Worm (Caenorhabditis elegans) whole organism, L4/young adult: ENCODE measurements around the gene C17F4.8.

Experiments used
- W03F9.2 ChIP-seq: fragments of 150-350 bp; optimal IDR thresholded peaks from 2 replicates; lab custom pipeline; 2014; ENCODE audit warnings: missing biosample characterization, missing genetic modification characterization
- dao-5 ChIP-seq: sonication (generic microtip); optimal IDR thresholded peaks from 2 replicates; lab custom pipeline; 2016; ENCODE audit warnings: missing genotype, missing genetic modification characterization, moderate library complexity, missing compliant biosample characterization
- him-1 ChIP-seq: sonication (generic microtip); optimal IDR thresholded peaks from 2 replicates; lab custom pipeline; 2016; ENCODE audit warnings: missing genotype, missing genetic modification reagents, missing genetic modification characterization, missing compliant biosample characterization

Gene C17F4.8

ce11 chrII:3248043-3248718 lies 13.6 kb upstream of the C17F4.8 start, which contains the start of the genes fbxc-50 and C17F4.2:
fbxc-50 (minus strand) TSS chrII:3248123.
C17F4.2 (plus strand) TSS chrII:3248668.
- TF ChIP-seq him-1 (no peak), dao-5 (tag; lab: Kevin White, UChicago) (no peak), W03F9.2 (no peak)

DNA sequence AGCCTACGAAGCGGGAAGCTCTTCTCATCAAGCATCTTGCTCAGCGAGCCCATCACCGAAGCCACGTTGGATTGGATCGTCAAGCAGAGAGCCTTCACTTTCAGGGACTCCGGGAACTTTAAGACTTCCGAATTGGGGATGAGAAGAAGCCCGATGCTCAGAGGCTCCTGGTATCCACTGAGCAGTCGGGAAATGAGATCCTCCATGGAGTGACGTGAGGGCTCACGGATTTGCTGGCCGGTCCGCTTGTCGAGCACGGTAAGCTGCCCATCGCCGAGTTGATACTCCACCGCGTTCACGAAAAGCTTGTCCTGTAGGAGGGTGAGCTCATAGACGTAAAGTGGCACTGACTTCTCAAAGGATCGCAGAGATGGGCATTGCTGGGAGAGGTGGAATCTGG lies 12.9 kb upstream of the C17F4.8 start:
- no peak for TF ChIP-seq him-1
- no peak for TF ChIP-seq W03F9.2
- no peak for TF ChIP-seq dao-5 (tag; lab: Kevin White, UChicago)

ce11 chrII:3245836-3246235 lies 11.2 kb upstream of the C17F4.8 start, which contains the start of gene C17F4.7:
C17F4.7 (minus strand) TSS chrII:3246015.
- TF ChIP-seq W03F9.2 (no peak), him-1 (no peak), dao-5 (tag; lab: Kevin White, UChicago) (no peak)

ce11 chrII:3244758-3245157 lies 10.1 kb upstream of the C17F4.8 start:
- no peak for TF ChIP-seq dao-5 (tag; lab: Kevin White, UChicago)
- no peak for TF ChIP-seq W03F9.2
- TF ChIP-seq him-1: no peak

DNA sequence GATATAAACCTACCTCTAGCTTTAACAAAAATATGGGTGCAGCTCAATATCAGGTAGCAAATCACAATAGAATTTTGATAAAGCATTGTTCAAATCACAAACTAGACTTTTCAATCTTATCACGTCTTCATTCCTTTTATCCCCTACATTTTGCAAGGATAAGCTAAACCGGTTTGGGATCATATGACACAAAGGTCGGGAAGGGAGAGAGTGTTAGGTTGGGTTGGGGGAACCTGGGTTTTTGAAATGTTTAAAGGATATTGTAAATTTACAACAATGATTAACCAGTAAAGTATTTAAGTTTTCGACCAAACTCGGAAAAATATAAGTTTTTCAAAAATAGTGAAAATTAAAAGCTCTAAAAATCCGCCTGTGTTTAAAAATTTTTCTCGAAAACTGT lies 9.4 kb upstream of the C17F4.8 start, which contains the start of gene C17F4.12:
TSS of gene C17F4.12 (minus strand) at position 101 of the 400 bp plus-strand sequence.
- TF ChIP-seq W03F9.2 (no peak), him-1 (no peak), dao-5 (tag; lab: Kevin White, UChicago) (no peak)

DNA sequence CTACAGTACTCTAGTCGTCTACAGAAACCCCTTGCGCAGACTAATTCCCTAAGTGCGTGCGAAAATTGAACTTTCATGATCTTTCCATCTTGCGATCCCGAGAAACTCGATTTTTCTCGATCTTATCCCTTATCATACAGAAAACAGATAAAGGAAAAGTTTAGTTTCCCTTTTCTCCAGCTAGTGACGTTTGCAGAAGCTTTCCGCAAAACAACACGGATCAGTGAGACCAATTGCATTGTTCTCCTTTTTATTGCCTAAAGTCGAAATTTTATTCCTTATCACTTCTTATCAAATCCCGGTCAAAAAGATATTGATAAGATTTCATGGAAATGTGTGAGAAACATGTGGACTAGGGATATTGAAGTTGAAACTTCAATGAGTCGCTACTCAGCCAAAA lies 7.2 kb upstream of the C17F4.8 start:
- TF ChIP-seq him-1: no peak
- TF ChIP-seq dao-5 (tag; lab: Kevin White, UChicago): no peak
- TF ChIP-seq W03F9.2: no peak

DNA sequence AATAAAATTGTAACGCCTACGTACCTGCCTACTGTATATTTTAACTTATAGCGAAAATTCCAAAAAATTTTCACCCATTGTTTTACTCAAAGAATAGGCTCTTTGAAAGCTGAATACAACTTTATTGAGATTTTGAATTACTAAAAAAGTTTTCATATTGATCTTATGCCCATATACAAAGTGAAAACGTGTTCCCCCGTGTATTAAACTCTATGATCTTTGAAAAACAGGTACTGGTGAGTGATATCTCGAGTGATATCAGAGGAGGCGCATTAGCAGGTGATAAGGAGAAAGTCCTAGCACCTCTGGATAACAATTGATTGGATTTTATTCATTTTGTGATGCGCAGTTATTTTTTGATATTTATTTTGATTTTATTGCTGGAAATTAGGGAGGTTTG lies 5.6 kb upstream of the C17F4.8 start, which contains the start of gene C17F4.3:
TSS of gene C17F4.3 (plus strand) at position 301 of the 400 bp plus-strand sequence.
- no peak for TF ChIP-seq him-1
- TF ChIP-seq dao-5 (tag; lab: Kevin White, UChicago): no peak
- TF ChIP-seq W03F9.2: no peak

DNA sequence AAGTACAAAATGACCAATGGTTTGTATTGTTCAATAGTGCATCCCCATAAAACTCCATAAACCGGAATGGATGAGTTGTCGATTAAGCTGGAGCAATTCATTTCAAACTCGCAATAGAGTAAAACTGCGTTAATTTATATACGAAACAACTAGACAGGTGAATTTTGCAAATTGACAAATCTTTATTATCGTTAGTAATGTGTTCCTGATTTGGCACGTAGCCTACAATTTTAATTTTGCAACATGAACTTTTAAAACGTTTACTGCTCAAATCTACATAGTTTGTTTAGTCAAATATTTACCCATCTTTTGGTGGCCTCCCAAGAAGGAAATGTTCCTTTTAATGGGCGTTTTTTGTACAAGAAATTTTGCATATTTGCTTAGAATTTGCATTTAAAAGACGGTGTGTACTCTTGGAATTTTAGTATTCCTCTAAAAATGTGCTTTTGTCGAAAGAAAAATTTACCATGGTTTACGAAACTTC lies 2.5 kb upstream of the C17F4.8 start, which contains the start of the genes srz-67 and C17F4.11:
TSS of gene srz-67 (minus strand) at position 101 of the 484 bp plus-strand sequence.
TSS of gene C17F4.11 (plus strand) at position 434 of the 484 bp plus-strand sequence.
- TF ChIP-seq him-1 (no peak), dao-5 (tag; lab: Kevin White, UChicago) (no peak), W03F9.2 (no peak)

- TF ChIP-seq him-1: no peak
- no peak for TF ChIP-seq dao-5 (tag; lab: Kevin White, UChicago)
- TF ChIP-seq W03F9.2: no peak
Observed at ce11 chrII:3230422-3230821, 4.2 kb downstream of the C17F4.8 start, which contains the start of gene srh-297. srh-297 (minus strand) TSS chrII:3230522.

DNA sequence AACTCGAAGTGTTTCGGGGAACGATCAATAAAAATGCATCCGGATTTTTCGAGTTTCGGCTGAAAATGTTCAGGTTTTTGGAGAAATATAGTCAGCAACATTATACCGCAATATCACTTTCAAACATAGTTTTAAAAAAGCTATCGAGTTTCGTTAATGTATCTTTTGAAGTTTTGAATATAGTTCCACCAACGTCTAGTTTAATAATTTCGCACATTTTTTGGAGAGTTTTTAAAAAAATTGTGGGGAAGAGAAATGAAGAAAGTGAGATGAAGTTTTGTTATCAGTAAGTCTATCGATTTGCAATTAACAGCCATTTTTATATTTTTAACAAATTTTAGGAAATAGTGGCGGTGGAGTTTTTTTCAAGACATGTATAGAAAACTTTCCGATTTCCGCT lies 8.8 kb downstream of the C17F4.8 start, which contains the start of gene ZC239.17:
TSS of gene ZC239.17 (minus strand) at position 101 of the 400 bp plus-strand sequence.
- no peak for TF ChIP-seq W03F9.2
- no peak for TF ChIP-seq dao-5 (tag; lab: Kevin White, UChicago)
- TF ChIP-seq him-1: no peak

ce11 chrII:3225200-3225599 lies 9.4 kb downstream of the C17F4.8 start, which contains the start of gene ZC239.16:
ZC239.16 (minus strand) TSS chrII:3225319.
- TF ChIP-seq dao-5 (tag; lab: Kevin White, UChicago): no peak
- no peak for TF ChIP-seq W03F9.2
- no peak for TF ChIP-seq him-1

DNA sequence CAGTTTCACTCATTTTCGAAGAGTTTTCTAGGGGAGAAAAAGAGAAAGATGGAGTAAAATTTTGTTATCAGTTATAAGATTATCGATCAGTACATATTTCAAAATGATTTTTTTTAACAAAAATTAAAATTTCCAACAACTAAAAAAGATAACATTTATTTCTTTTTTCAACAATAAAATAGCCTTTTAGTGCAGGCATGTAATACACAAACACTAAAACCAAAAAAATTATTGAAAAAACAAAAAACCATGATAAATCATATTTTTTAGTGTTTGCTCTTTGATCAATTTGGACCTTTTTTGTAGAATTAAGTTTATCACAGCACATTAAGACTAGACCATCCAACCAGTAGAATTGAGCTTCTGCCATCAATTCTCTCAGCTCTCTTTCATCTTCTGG lies 10.0 kb downstream of the C17F4.8 start, which contains the start of gene ZC239.15:
TSS of gene ZC239.15 (minus strand) at position 101 of the 400 bp plus-strand sequence.
- TF ChIP-seq dao-5 (tag; lab: Kevin White, UChicago): no peak

ce11 chrII:3222686-3223085 lies 11.9 kb downstream of the C17F4.8 start, which contains the start of gene ZC239.13:
ZC239.13 (minus strand) TSS chrII:3222839.
- no peak for TF ChIP-seq him-1
- TF ChIP-seq dao-5 (tag; lab: Kevin White, UChicago): no peak
- no peak for TF ChIP-seq W03F9.2

DNA sequence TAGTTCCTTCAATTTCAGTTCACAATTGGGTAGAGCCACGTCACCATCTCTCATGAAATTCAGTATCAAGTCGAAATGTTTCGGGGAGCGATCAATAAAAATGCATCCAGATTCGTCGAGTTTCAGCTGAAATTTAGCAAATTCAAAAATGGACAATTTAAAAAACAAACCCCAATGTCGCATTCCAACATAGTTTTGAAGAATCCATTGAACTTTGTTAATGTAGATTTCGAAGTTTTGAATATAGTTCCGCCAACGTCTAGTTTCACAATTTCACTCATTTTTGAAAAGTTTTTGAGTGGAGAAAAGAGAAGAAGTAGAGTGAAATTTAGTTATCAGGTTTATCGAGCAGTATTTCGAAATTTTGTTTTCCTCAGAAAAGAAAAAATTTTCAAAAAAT lies 12.9 kb downstream of the C17F4.8 start, which contains the start of gene ZC239.14:
TSS of gene ZC239.14 (minus strand) at position 305 of the 400 bp plus-strand sequence.
- TF ChIP-seq dao-5 (tag; lab: Kevin White, UChicago) (no peak), him-1 (no peak), W03F9.2 (no peak)

DNA sequence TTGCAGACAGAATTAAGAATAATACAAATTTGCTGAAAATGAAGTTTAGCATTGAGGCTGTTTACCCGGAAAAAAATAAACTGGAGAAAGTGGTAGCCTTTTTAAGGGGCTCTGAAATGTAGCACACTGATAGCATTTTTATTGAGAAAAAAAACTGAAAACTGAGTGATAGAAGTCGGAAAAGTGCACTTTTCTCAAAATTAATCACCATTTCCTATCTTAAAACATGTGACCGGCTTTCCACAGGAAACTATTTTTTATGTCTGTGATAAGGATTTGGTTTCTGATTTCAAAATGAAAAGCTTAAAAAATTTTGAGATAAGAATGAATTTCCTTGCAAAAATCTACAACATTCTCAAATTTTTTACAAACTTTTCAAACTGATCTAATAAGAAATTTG lies 13.9 kb downstream of the C17F4.8 start, which contains the start of gene ZC239.22:
TSS of gene ZC239.22 (minus strand) at position 101 of the 400 bp plus-strand sequence.
- TF ChIP-seq W03F9.2: no peak
